Fruit fly (Drosophila melanogaster): ENCODE measurements around the gene cysu.

dm6 chr3R:17492071-17492470 lies 66.5 kb downstream of the cysu start:
- TF ChIP-seq CG8159 (tag; optimal IDR thresholded peaks at IDR 0.05) = no peak
- TF ChIP-seq CG13204 (GFP tag; optimal IDR thresholded peaks at IDR 0.05) = no peak
- TF ChIP-seq EcR (GFP tag; optimal IDR thresholded peaks at IDR 0.05) = no peak

Measured in whole organism, pupa.